Fruit fly (Drosophila melanogaster) whole organism, embryonic: ENCODE data around the gene CG15403.

Source experiments
- Atf-2 ChIP-seq: fragments of 200-800 bp; sonication (Bioruptor generic); optimal IDR thresholded peaks from 2 replicates; lab custom pipeline; 2016; ENCODE audit warnings: missing biosample characterization, missing genetic modification characterization
- CG1024 ChIP-seq: fragments of 200-800 bp; sonication (Bioruptor generic); IDR thresholded peaks from 2 replicates; pipeline ENCODE4 v1.3.6; 2022; ENCODE audit warnings: missing biosample characterization, missing genetic modification characterization
- CG12104 ChIP-seq: fragments of 200-800 bp; sonication (Bioruptor generic); optimal IDR thresholded peaks from 3 replicates; lab custom pipeline; 2016; ENCODE audit warnings: missing biosample characterization, missing genetic modification characterization
- CG12299 ChIP-seq: fragments of 200-800 bp; sonication (Bioruptor generic); optimal IDR thresholded peaks from 2 replicates; lab custom pipeline; 2018; ENCODE audit warnings: missing biosample characterization, mild to moderate bottlenecking, missing genetic modification characterization
- CG13775 ChIP-seq: fragments of 200-800 bp; sonication (Bioruptor generic); optimal IDR thresholded peaks from 3 replicates; lab custom pipeline; 2017; ENCODE audit warnings: missing biosample characterization, mild to moderate bottlenecking, missing genetic modification characterization
- CG13894 ChIP-seq: fragments of 200-800 bp; sonication (Bioruptor generic); optimal IDR thresholded peaks from 3 replicates; lab custom pipeline; 2018; ENCODE audit warnings: missing biosample characterization, mild to moderate bottlenecking, missing genetic modification characterization, moderate library complexity
- CG14014 ChIP-seq: fragments of 200-800 bp; sonication (Bioruptor generic); IDR thresholded peaks from 2 replicates; pipeline ENCODE4 v1.3.6; 2022; ENCODE audit warnings: missing biosample characterization, missing genetic modification characterization
- CG15269 ChIP-seq: fragments of 200-800 bp; sonication (Bioruptor generic); optimal IDR thresholded peaks from 2 replicates; lab custom pipeline; 2018; ENCODE audit warnings: missing biosample characterization, mild to moderate bottlenecking, missing genetic modification characterization, moderate library complexity
- CG15601 ChIP-seq: fragments of 200-800 bp; sonication (Bioruptor generic); optimal IDR thresholded peaks from 3 replicates; lab custom pipeline; 2019; ENCODE audit warnings: missing biosample characterization, mild to moderate bottlenecking, missing genetic modification characterization, moderate library complexity
- CG1603 ChIP-seq: fragments of 200-800 bp; sonication (Bioruptor generic); optimal IDR thresholded peaks from 2 replicates; lab custom pipeline; 2019; ENCODE audit warnings: missing biosample characterization, mild to moderate bottlenecking, missing genetic modification characterization, moderate library complexity
- CG2889 ChIP-seq: fragments of 200-800 bp; sonication (Bioruptor generic); IDR thresholded peaks from 3 replicates; pipeline ENCODE4 v1.3.6; 2022; ENCODE audit warnings: missing biosample characterization, missing genetic modification characterization
- CG30403 ChIP-seq: fragments of 200-800 bp; sonication (Bioruptor generic); optimal IDR thresholded peaks from 3 replicates; lab custom pipeline; 2016; ENCODE audit warnings: missing biosample characterization, missing genetic modification characterization
- CG32772 ChIP-seq: fragments of 200-800 bp; sonication (Bioruptor generic); IDR thresholded peaks from 2 replicates; pipeline ENCODE4 v1.3.6; 2022; ENCODE audit warnings: missing biosample characterization, missing genetic modification characterization
- CG33557 ChIP-seq: fragments of 200-800 bp; sonication (Bioruptor generic); optimal IDR thresholded peaks from 2 replicates; lab custom pipeline; 2019; ENCODE audit warnings: missing biosample characterization, mild to moderate bottlenecking, missing genetic modification characterization, moderate library complexity
- CG3995 ChIP-seq: fragments of 200-800 bp; sonication (Bioruptor generic); optimal IDR thresholded peaks from 3 replicates; lab custom pipeline; 2016; ENCODE audit warnings: missing biosample characterization, missing genetic modification characterization
- CG4730 ChIP-seq: fragments of 200-800 bp; sonication (Bioruptor generic); IDR thresholded peaks from 2 replicates; pipeline ENCODE4 v1.3.6; 2022; ENCODE audit warnings: missing biosample characterization, missing genetic modification characterization
- CG4820 ChIP-seq: fragments of 200-800 bp; sonication (Bioruptor generic); optimal IDR thresholded peaks from 3 replicates; lab custom pipeline; 2016; ENCODE audit warnings: missing biosample characterization, missing genetic modification characterization
- CG6272 ChIP-seq: fragments of 200-800 bp; sonication (Bioruptor generic); IDR thresholded peaks from 2 replicates; pipeline ENCODE4 v1.3.6; 2022; ENCODE audit warnings: missing biosample characterization, missing genetic modification characterization
- CG6765 ChIP-seq: fragments of 200-800 bp; sonication (Bioruptor generic); optimal IDR thresholded peaks from 3 replicates; lab custom pipeline; 2017; ENCODE audit warnings: missing biosample characterization, mild to moderate bottlenecking, missing genetic modification characterization
- CG7271 ChIP-seq: fragments of 200-800 bp; sonication (Bioruptor generic); optimal IDR thresholded peaks from 2 replicates; lab custom pipeline; 2018; ENCODE audit warnings: missing biosample characterization, mild to moderate bottlenecking, missing genetic modification characterization, moderate library complexity
- CG7357 ChIP-seq: fragments of 200-800 bp; sonication (Bioruptor generic); IDR thresholded peaks from 3 replicates; pipeline ENCODE4 v1.3.6; 2022; ENCODE audit warnings: missing biosample characterization, missing genetic modification characterization
- Dbx ChIP-seq: fragments of 200-800 bp; sonication (Bioruptor generic); IDR thresholded peaks from 3 replicates; pipeline ENCODE4 v1.3.6; 2022; ENCODE audit warnings: missing biosample characterization, missing genetic modification characterization
- Deaf1 ChIP-seq: fragments of 200-800 bp; optimal IDR thresholded peaks from 3 replicates; lab custom pipeline; 2019; ENCODE audit warnings: missing biosample characterization, mild to moderate bottlenecking, missing genetic modification characterization, moderate library complexity
- Fer3 ChIP-seq: fragments of 200-800 bp; sonication (Bioruptor generic); optimal IDR thresholded peaks from 2 replicates; lab custom pipeline; 2018; ENCODE audit warnings: missing biosample characterization, mild to moderate bottlenecking, missing genetic modification characterization, moderate library complexity
- Hand ChIP-seq: fragments of 200-800 bp; sonication (Bioruptor generic); optimal IDR thresholded peaks from 2 replicates; lab custom pipeline; 2017; ENCODE audit warnings: mild to moderate bottlenecking, missing biosample characterization, missing genetic modification reagents, missing genetic modification characterization
- Hmx ChIP-seq: fragments of 200-800 bp; sonication (Bioruptor generic); optimal IDR thresholded peaks from 2 replicates; lab custom pipeline; 2016; ENCODE audit warnings: missing biosample characterization, missing genetic modification characterization
- Hsf ChIP-seq: fragments of 200-800 bp; sonication (Bioruptor generic); optimal IDR thresholded peaks from 3 replicates; lab custom pipeline; 2016; ENCODE audit warnings: missing biosample characterization, missing genetic modification characterization
- Mad ChIP-seq: fragments of 200-800 bp; sonication (Bioruptor generic); optimal IDR thresholded peaks from 2 replicates; lab custom pipeline; 2016; ENCODE audit warnings: missing biosample characterization, missing genetic modification characterization
- Optix ChIP-seq: fragments of 200-800 bp; sonication (Bioruptor generic); IDR thresholded peaks from 3 replicates; pipeline ENCODE4 v1.3.6; 2022; ENCODE audit warnings: missing biosample characterization, missing genetic modification characterization
- Ptx1 ChIP-seq: fragments of 200-800 bp; sonication (Bioruptor generic); IDR thresholded peaks from 2 replicates; pipeline ENCODE4 v1.3.6; 2022; ENCODE audit warnings: missing biosample characterization, missing genetic modification characterization
- Rx ChIP-seq: fragments of 200-800 bp; sonication (Bioruptor generic); IDR thresholded peaks from 2 replicates; pipeline ENCODE4 v1.3.6; 2022; ENCODE audit warnings: missing biosample characterization, missing genetic modification characterization
- Side ChIP-seq: fragments of 200-800 bp; sonication (Bioruptor generic); optimal IDR thresholded peaks from 2 replicates; lab custom pipeline; 2016; ENCODE audit warnings: missing biosample characterization, missing genetic modification characterization
- Trl ChIP-seq, 3 experiments: fragments of >200 bp in 2 of 3; fragments of 200-800 bp in 1 of 3; sonication (Bioruptor generic) in 1 of 3; optimal IDR thresholded peaks; 2 replicates in 1 of 3; 3 replicates in 2 of 3; lab custom pipeline; 2016 to 2017; ENCODE audit warnings: missing biosample characterization in 1 of 3, missing genetic modification characterization in 1 of 3
- croc ChIP-seq: fragments of 200-800 bp; sonication (Bioruptor generic); conservative IDR thresholded peaks from 3 replicates; pipeline ENCODE4 v1.3.6; 2022; ENCODE audit warnings: missing biosample characterization, missing genetic modification characterization
- crp ChIP-seq, 2 experiments: fragments of 200-800 bp; sonication (Bioruptor generic); optimal IDR thresholded peaks; 2 replicates in 1 of 2; 3 replicates in 1 of 2; lab custom pipeline; 2017; ENCODE audit warnings: missing biosample characterization in 2 of 2, missing genetic modification characterization in 2 of 2, mild to moderate bottlenecking in 1 of 2, moderate library complexity in 1 of 2
- dpn ChIP-seq, 2 experiments: fragments of 200-800 bp; sonication (Bioruptor generic); optimal IDR thresholded peaks; 3 replicates each; lab custom pipeline; 2016; ENCODE audit warnings: missing biosample characterization in 2 of 2, missing genetic modification characterization in 2 of 2
- en ChIP-seq: fragments of 200-800 bp; sonication (Bioruptor generic); optimal IDR thresholded peaks from 2 replicates; lab custom pipeline; 2016; ENCODE audit warnings: missing biosample characterization, missing genetic modification characterization
- fd96Cb ChIP-seq: fragments of 200-800 bp; sonication (Bioruptor generic); optimal IDR thresholded peaks from 2 replicates; lab custom pipeline; 2018; ENCODE audit warnings: missing biosample characterization, mild to moderate bottlenecking, missing genetic modification characterization, moderate library complexity
- gro ChIP-seq: fragments of 200-800 bp; sonication (Bioruptor generic); optimal IDR thresholded peaks from 2 replicates; lab custom pipeline; 2016; ENCODE audit warnings: missing biosample characterization, missing genetic modification characterization
- hth ChIP-seq: fragments of >200 bp; optimal IDR thresholded peaks from 2 replicates; lab custom pipeline; 2017; ENCODE audit warnings: inconsistent platforms
- mam ChIP-seq: fragments of 200-800 bp; sonication (Bioruptor generic); optimal IDR thresholded peaks from 3 replicates; lab custom pipeline; 2016; ENCODE audit warnings: missing biosample characterization, missing genetic modification characterization
- nerfin-2 ChIP-seq: fragments of 200-800 bp; sonication (Bioruptor generic); IDR thresholded peaks from 2 replicates; pipeline ENCODE4 v1.3.6; 2022; ENCODE audit warnings: missing biosample characterization, missing genetic modification characterization; ENCODE audit not compliant: partially characterized antibody
- pum ChIP-seq: fragments of 200-800 bp; sonication (Bioruptor generic); optimal IDR thresholded peaks from 2 replicates; lab custom pipeline; 2016; ENCODE audit warnings: missing biosample characterization, missing genetic modification characterization
- sc ChIP-seq, 3 experiments: fragments of >200 bp in 2 of 3; fragments of 200-800 bp in 1 of 3; sonication (Bioruptor generic) in 1 of 3; optimal IDR thresholded peaks; 2 replicates in 2 of 3; 3 replicates in 1 of 3; lab custom pipeline; 2017; ENCODE audit warnings: mild to moderate bottlenecking in 1 of 3, missing biosample characterization in 1 of 3, missing genetic modification characterization in 1 of 3, missing genetic modification reagents in 1 of 3
- sens-2 ChIP-seq: fragments of 200-800 bp; sonication (Bioruptor generic); IDR thresholded peaks from 2 replicates; pipeline ENCODE4 v1.3.6; 2022; ENCODE audit warnings: missing biosample characterization, missing genetic modification characterization
- seq ChIP-seq: fragments of 200-800 bp; sonication (Bioruptor generic); IDR thresholded peaks from 2 replicates; pipeline ENCODE4 v1.3.6; 2022; ENCODE audit warnings: missing biosample characterization, missing genetic modification characterization
- trem ChIP-seq: fragments of 200-800 bp; optimal IDR thresholded peaks from 3 replicates; lab custom pipeline; 2019; ENCODE audit warnings: missing biosample characterization, mild to moderate bottlenecking, missing genetic modification characterization, moderate library complexity
- ttk ChIP-seq: fragments of 200-800 bp; sonication (Bioruptor generic); IDR thresholded peaks from 2 replicates; pipeline ENCODE4 v2.1.2; 2022; ENCODE audit warnings: missing biosample characterization, missing genetic modification characterization
- unc-4 ChIP-seq: fragments of 200-800 bp; sonication (Bioruptor generic); IDR thresholded peaks from 2 replicates; pipeline ENCODE4 v1.3.6; 2022; ENCODE audit warnings: missing biosample characterization, missing genetic modification characterization; ENCODE audit not compliant: partially characterized antibody

The CG15403 gene

DNA sequence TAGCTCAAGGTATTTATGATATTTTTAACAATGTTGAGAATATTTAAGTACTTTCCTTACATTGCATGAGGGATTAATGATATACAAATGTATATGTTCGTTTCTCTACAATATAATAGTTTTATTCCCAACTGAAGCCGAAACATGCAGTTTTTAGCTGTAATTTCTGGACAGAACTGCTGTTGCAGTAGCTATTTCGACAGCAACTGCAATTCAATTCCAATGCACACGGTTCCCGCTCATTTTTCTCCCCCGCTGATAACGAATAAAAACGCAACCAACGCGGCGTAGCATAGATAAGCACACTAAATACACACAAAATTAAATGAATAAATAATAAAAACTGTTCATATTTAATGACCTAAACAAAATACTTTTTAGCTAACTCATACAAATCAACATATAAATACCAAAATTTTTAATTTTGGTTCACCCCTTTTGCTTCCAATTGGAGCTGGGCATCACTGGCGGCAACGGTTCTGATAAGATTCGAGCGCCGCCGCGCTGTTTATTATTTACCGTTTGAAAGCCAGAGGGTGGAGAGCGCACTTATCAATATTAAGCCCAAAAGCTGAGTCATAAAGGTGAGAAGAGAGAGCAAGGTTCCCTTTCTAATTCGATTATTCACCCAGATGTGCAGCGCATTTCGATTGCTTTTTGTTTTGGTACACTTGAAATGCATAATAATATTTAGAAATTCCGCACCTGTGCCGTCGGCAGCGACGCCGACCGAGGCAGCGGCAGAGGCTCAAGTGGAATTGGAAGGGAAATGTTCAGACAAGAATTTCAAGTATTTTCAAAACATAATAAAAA, 30.0 kb downstream of the CG15403 start (continued):
- TF ChIP-seq Side (GFP tag; lab: Kevin White, UChicago) (no peak), sens-2 (GFP tag; lab: Robert Waterston, UW) (no peak), dpn (GFP tag; optimal IDR thresholded peaks at IDR 0.05; lab: Kevin White, UChicago) (no peak), sc (optimal IDR thresholded peaks at IDR 0.05; lab: Kevin White, UChicago) (no peak), sc (GFP tag; optimal IDR thresholded peaks at IDR 0.05; lab: Kevin White, UChicago) (no peak), Rx (GFP tag; lab: Robert Waterston, UW) (no peak), trem (tag; lab: Kevin White, UChicago) (no peak), CG7271 (tag; lab: Kevin White, UChicago) (no peak), CG1024 (GFP tag; lab: Robert Waterston, UW) (no peak), CG7357 (GFP tag; lab: Robert Waterston, UW) (no peak), CG2889 (no peak), unc-4 (GFP tag; lab: Robert Waterston, UW) (no peak), fd96Cb (no peak), Hmx (no peak), seq (GFP tag; lab: Robert Waterston, UW) (no peak), CG4730 (GFP tag; lab: Robert Waterston, UW) (no peak), CG33557 (GFP tag; lab: Kevin White, UChicago) (peak; percentile 14), Mad (GFP tag; lab: Kevin White, UChicago) (peak; percentile 35), ttk (no peak), mam (GFP tag; lab: Kevin White, UChicago) (no peak), CG1603 (tag; lab: Kevin White, UChicago) (no peak), CG13894 (no peak), CG32772 (GFP tag; lab: Robert Waterston, UW) (no peak; the same call in 1 of the 2 replicates), Hsf (GFP tag; lab: Kevin White, UChicago) (no peak), CG15601 (tag; lab: Kevin White, UChicago) (peak; percentile 19), Ptx1 (GFP tag; lab: Robert Waterston, UW) (0 out of 2 replicates have a peak, but pooled peaks have one; percentile 26), CG3995 (GFP tag; lab: Kevin White, UChicago) (no peak), CG12299 (tag; lab: Kevin White, UChicago) (peak; percentile 9), gro (GFP tag; lab: Kevin White, UChicago) (no peak), Fer3 (tag; lab: Kevin White, UChicago) (no peak), CG15269 (tag; lab: Kevin White, UChicago) (peak; percentile 34), Deaf1 (tag; lab: Kevin White, UChicago) (no peak), Optix (GFP tag; lab: Robert Waterston, UW) (no peak; the same call in 2 of the 3 replicates), CG4820 (GFP tag; lab: Kevin White, UChicago) (no peak), CG12104 (GFP tag; lab: Kevin White, UChicago) (no peak), CG14014 (GFP tag; lab: Robert Waterston, UW) (no peak), CG13775 (GFP tag; lab: Kevin White, UChicago) (no peak), croc (GFP tag; lab: Robert Waterston, UW) (no peak), nerfin-2 (no peak), CG6272 (GFP tag; lab: Robert Waterston, UW) (no peak), Dbx (GFP tag; lab: Robert Waterston, UW) (0 out of 3 replicates have a peak, but pooled peaks have one; percentile 23), Atf-2 (no peak), CG6765 (GFP tag; lab: Kevin White, UChicago) (no peak), en (no peak), pum (GFP tag; lab: Kevin White, UChicago) (no peak), crp (GFP tag; optimal IDR thresholded peaks at IDR 0.05; lab: Kevin White, UChicago) (no peak), Trl (optimal IDR thresholded peaks at IDR 0.05; lab: Kevin White, UChicago) (no peak), Trl (GFP tag; optimal IDR thresholded peaks at IDR 0.05; lab: Kevin White, UChicago) (no peak), CG30403 (no peak), Hand (GFP tag; lab: Kevin White, UChicago) (peak; percentile 26), hth (lab: Kevin White, UChicago) (no peak)
